Fruit fly (Drosophila melanogaster) whole organism, embryonic: ENCODE measurements around the gene Cip4.
A peak's percentile ranks its signal among the peaks of the same experiment; 100 is the strongest.

ENCODE experiments used
- Awh ChIP-seq: fragments of 200-800 bp; sonication (Bioruptor generic); IDR thresholded peaks from 2 replicates; pipeline ENCODE4, ENCODE4 v1.3.6; 2022; ENCODE audit warnings: missing biosample characterization, missing genetic modification characterization
- CG11560 ChIP-seq: fragments of 200-800 bp; sonication (Bioruptor generic); IDR thresholded peaks from 3 replicates; pipeline ENCODE4 v1.3.6; 2022; ENCODE audit warnings: missing biosample characterization, missing genetic modification characterization
- CG12155 ChIP-seq: fragments of 200-800 bp; sonication (Bioruptor generic); optimal IDR thresholded peaks from 3 replicates; lab custom pipeline; 2016; ENCODE audit warnings: missing biosample characterization, missing genetic modification characterization
- CG1233 ChIP-seq: fragments of 200-800 bp; sonication (Bioruptor generic); optimal IDR thresholded peaks from 4 replicates; lab custom pipeline; 2018; ENCODE audit warnings: missing biosample characterization, mild to moderate bottlenecking, missing genetic modification characterization
- CG14050 ChIP-seq: fragments of 200-800 bp; sonication (Bioruptor generic); IDR thresholded peaks from 3 replicates; pipeline ENCODE4 v1.3.6; 2022; ENCODE audit warnings: missing biosample characterization, missing genetic modification characterization
- CG1603 ChIP-seq: fragments of 200-800 bp; sonication (Bioruptor generic); optimal IDR thresholded peaks from 2 replicates; lab custom pipeline; 2019; ENCODE audit warnings: missing biosample characterization, mild to moderate bottlenecking, missing genetic modification characterization, moderate library complexity
- CG16813 ChIP-seq: fragments of 200-800 bp; sonication (Bioruptor generic); IDR thresholded peaks from 3 replicates; pipeline ENCODE4 v1.3.6; 2022; ENCODE audit warnings: missing biosample characterization, missing genetic modification characterization; ENCODE audit not compliant: partially characterized antibody
- CG17612 ChIP-seq: fragments of 200-800 bp; sonication (Bioruptor generic); IDR thresholded peaks from 2 replicates; pipeline ENCODE4 v1.3.6; 2022; ENCODE audit warnings: missing biosample characterization, missing genetic modification characterization
- CG2712 ChIP-seq: fragments of 200-800 bp; optimal IDR thresholded peaks from 3 replicates; lab custom pipeline; 2019; ENCODE audit warnings: missing biosample characterization, mild to moderate bottlenecking, missing genetic modification characterization, moderate library complexity
- CG31224 ChIP-seq: fragments of 200-800 bp; sonication (Bioruptor generic); IDR thresholded peaks from 2 replicates; pipeline ENCODE4 v1.3.6; 2022; ENCODE audit warnings: missing biosample characterization, missing genetic modification characterization
- CG3163 ChIP-seq: fragments of 200-800 bp; sonication (Bioruptor generic); optimal IDR thresholded peaks from 3 replicates; lab custom pipeline; 2016; ENCODE audit warnings: missing biosample characterization, missing genetic modification characterization
- CG43689 ChIP-seq: fragments of 200-800 bp; sonication (Bioruptor generic); IDR thresholded peaks from 2 replicates; pipeline ENCODE4 v1.3.6; 2022; ENCODE audit warnings: missing biosample characterization, missing genetic modification characterization
- CG4424 ChIP-seq: fragments of 200-800 bp; sonication (Bioruptor generic); optimal IDR thresholded peaks from 3 replicates; lab custom pipeline; 2016; ENCODE audit warnings: missing biosample characterization, missing genetic modification characterization
- CG6175 ChIP-seq: fragments of 200-800 bp; sonication (Bioruptor generic); IDR thresholded peaks from 3 replicates; pipeline ENCODE4 v1.3.6; 2022; ENCODE audit warnings: missing biosample characterization, missing genetic modification characterization
- CG7357 ChIP-seq: fragments of 200-800 bp; sonication (Bioruptor generic); IDR thresholded peaks from 3 replicates; pipeline ENCODE4 v1.3.6; 2022; ENCODE audit warnings: missing biosample characterization, missing genetic modification characterization
- CG7556 ChIP-seq: fragments of 200-800 bp; sonication (Bioruptor generic); optimal IDR thresholded peaks from 2 replicates; lab custom pipeline; 2017; ENCODE audit warnings: missing biosample characterization, mild to moderate bottlenecking, missing genetic modification characterization
- CG7963 ChIP-seq: fragments of 200-800 bp; sonication (Bioruptor generic); IDR thresholded peaks from 3 replicates; pipeline ENCODE4 v1.3.6; 2022; ENCODE audit warnings: missing biosample characterization, missing genetic modification characterization; ENCODE audit not compliant: partially characterized antibody
- D19A ChIP-seq: fragments of 200-800 bp; optimal IDR thresholded peaks from 3 replicates; lab custom pipeline; 2019; ENCODE audit warnings: missing biosample characterization, mild to moderate bottlenecking, missing genetic modification characterization, moderate library complexity
- H2.0 ChIP-seq: fragments of 200-800 bp; sonication (Bioruptor generic); IDR thresholded peaks from 2 replicates; pipeline ENCODE4 v1.3.6; 2022; ENCODE audit warnings: missing biosample characterization, missing genetic modification characterization
- Hand ChIP-seq: fragments of 200-800 bp; sonication (Bioruptor generic); optimal IDR thresholded peaks from 2 replicates; lab custom pipeline; 2017; ENCODE audit warnings: mild to moderate bottlenecking, missing biosample characterization, missing genetic modification reagents, missing genetic modification characterization
- Hmx ChIP-seq: fragments of 200-800 bp; sonication (Bioruptor generic); optimal IDR thresholded peaks from 2 replicates; lab custom pipeline; 2016; ENCODE audit warnings: missing biosample characterization, missing genetic modification characterization
- Mrtf ChIP-seq: fragments of 200-800 bp; sonication (Bioruptor generic); IDR thresholded peaks from 3 replicates; pipeline ENCODE4 v1.3.6; 2022; ENCODE audit warnings: missing biosample characterization, missing genetic modification characterization
- Neu2 ChIP-seq: fragments of 200-800 bp; sonication (Bioruptor generic); optimal IDR thresholded peaks from 3 replicates; lab custom pipeline; 2016; ENCODE audit warnings: missing biosample characterization, missing genetic modification characterization, borderline replicate concordance
- Optix ChIP-seq: fragments of 200-800 bp; sonication (Bioruptor generic); IDR thresholded peaks from 3 replicates; pipeline ENCODE4 v1.3.6; 2022; ENCODE audit warnings: missing biosample characterization, missing genetic modification characterization
- Ravus ChIP-seq: fragments of 200-800 bp; sonication (Bioruptor generic); IDR thresholded peaks from 2 replicates; pipeline ENCODE4 v1.3.6; 2022; ENCODE audit warnings: missing biosample characterization, missing genetic modification characterization
- Scr ChIP-seq: fragments of 200-800 bp; sonication (Bioruptor generic); IDR thresholded peaks from 2 replicates; pipeline ENCODE4 v1.3.6; 2022; ENCODE audit warnings: missing biosample characterization, missing genetic modification characterization; ENCODE audit not compliant: partially characterized antibody
- Six4 ChIP-seq: fragments of 200-800 bp; sonication (Bioruptor generic); optimal IDR thresholded peaks from 2 replicates; lab custom pipeline; 2016; ENCODE audit warnings: missing biosample characterization, missing genetic modification characterization
- cwo ChIP-seq: fragments of 200-800 bp; sonication (Bioruptor generic); optimal IDR thresholded peaks from 3 replicates; lab custom pipeline; 2017; ENCODE audit warnings: missing biosample characterization, missing genetic modification characterization, mild to moderate bottlenecking, moderate library complexity, missing genetic modification reagents
- emc ChIP-seq: fragments of 200-800 bp; sonication (Bioruptor generic); optimal IDR thresholded peaks from 2 replicates; lab custom pipeline; 2016; ENCODE audit warnings: missing biosample characterization, missing genetic modification characterization
- esg ChIP-seq: fragments of 200-800 bp; sonication (Bioruptor generic); conservative IDR thresholded peaks from 2 replicates; pipeline ENCODE4 v1.3.6; 2022; ENCODE audit warnings: missing biosample characterization, missing genetic modification characterization
- eve ChIP-seq, 2 experiments: fragments of >200 bp; optimal IDR thresholded peaks; 2 replicates each; lab custom pipeline; 2017; ENCODE audit warnings: missing biosample characterization in 2 of 2, missing genetic modification characterization in 2 of 2
- fru ChIP-seq: fragments of >200 bp; optimal IDR thresholded peaks from 2 replicates; lab custom pipeline; 2017
- gem ChIP-seq: fragments of 200-800 bp; sonication (Bioruptor generic); optimal IDR thresholded peaks from 2 replicates; lab custom pipeline; 2019; ENCODE audit warnings: missing biosample characterization, mild to moderate bottlenecking, missing genetic modification characterization, moderate library complexity
- gsb-n ChIP-seq: fragments of 200-800 bp; sonication (Bioruptor generic); optimal IDR thresholded peaks from 3 replicates; lab custom pipeline; 2018; ENCODE audit warnings: missing biosample characterization, mild to moderate bottlenecking, missing genetic modification characterization
- h ChIP-seq: fragments of >200 bp; optimal IDR thresholded peaks from 2 replicates; lab custom pipeline; 2017
- knrl ChIP-seq: fragments of 200-800 bp; sonication (Bioruptor generic); IDR thresholded peaks from 3 replicates; pipeline ENCODE4 v1.3.6; 2022; ENCODE audit warnings: missing biosample characterization, missing genetic modification characterization; ENCODE audit not compliant: partially characterized antibody
- lov ChIP-seq, 2 experiments: fragments of 200-800 bp in 1 of 2; fragments of >200 bp in 1 of 2; sonication (Bioruptor generic) in 1 of 2; IDR thresholded peaks in 1 of 2; optimal IDR thresholded peaks in 1 of 2; 2 replicates in 1 of 2; 3 replicates in 1 of 2; pipeline versions ENCODE4 v1.3.6 to Lab custom; 2017 to 2022; ENCODE audit warnings: missing biosample characterization in 1 of 2, missing genetic modification characterization in 1 of 2
- luna ChIP-seq: fragments of 200-800 bp; sonication (Bioruptor generic); optimal IDR thresholded peaks from 2 replicates; lab custom pipeline; 2016; ENCODE audit warnings: missing biosample characterization, missing genetic modification characterization
- maf-S ChIP-seq: fragments of 200-800 bp; sonication (Bioruptor generic); optimal IDR thresholded peaks from 2 replicates; lab custom pipeline; 2016; ENCODE audit warnings: missing biosample characterization, missing genetic modification characterization
- pum ChIP-seq: fragments of 200-800 bp; sonication (Bioruptor generic); optimal IDR thresholded peaks from 2 replicates; lab custom pipeline; 2016; ENCODE audit warnings: missing biosample characterization, missing genetic modification characterization
- pzg ChIP-seq: fragments of 200-800 bp; sonication (Bioruptor generic); optimal IDR thresholded peaks from 3 replicates; lab custom pipeline; 2018; ENCODE audit warnings: missing biosample characterization, mild to moderate bottlenecking, missing genetic modification characterization, moderate library complexity
- salm ChIP-seq: fragments of 200-800 bp; sonication (Bioruptor generic); optimal IDR thresholded peaks from 2 replicates; lab custom pipeline; 2018; ENCODE audit warnings: missing biosample characterization, mild to moderate bottlenecking, missing genetic modification characterization
- schlank ChIP-seq: fragments of 200-800 bp; sonication (Bioruptor generic); optimal IDR thresholded peaks from 2 replicates; lab custom pipeline; 2018; ENCODE audit warnings: missing biosample characterization, mild to moderate bottlenecking, missing genetic modification characterization
- slbo ChIP-seq: fragments of 200-800 bp; sonication (Bioruptor generic); IDR thresholded peaks from 2 replicates; pipeline ENCODE4 v1.3.6; 2022; ENCODE audit warnings: missing biosample characterization, missing genetic modification characterization
- sna ChIP-seq: fragments of 200-800 bp; sonication (Bioruptor generic); IDR thresholded peaks from 2 replicates; pipeline ENCODE4 v1.3.6; 2022; ENCODE audit warnings: missing biosample characterization, missing genetic modification characterization; ENCODE audit not compliant: partially characterized antibody
- trem ChIP-seq: fragments of 200-800 bp; optimal IDR thresholded peaks from 3 replicates; lab custom pipeline; 2019; ENCODE audit warnings: missing biosample characterization, mild to moderate bottlenecking, missing genetic modification characterization, moderate library complexity
- vfl ChIP-seq: fragments of 200-800 bp; sonication (Bioruptor generic); optimal IDR thresholded peaks from 2 replicates; lab custom pipeline; 2016; ENCODE audit warnings: missing biosample characterization, missing genetic modification characterization
- zen ChIP-seq: fragments of 200-800 bp; sonication (Bioruptor generic); optimal IDR thresholded peaks from 3 replicates; lab custom pipeline; 2018; ENCODE audit warnings: missing biosample characterization, mild to moderate bottlenecking, missing genetic modification characterization, moderate library complexity
- zf30C ChIP-seq: fragments of 200-800 bp; sonication (Bioruptor generic); optimal IDR thresholded peaks from 3 replicates; lab custom pipeline; 2018; ENCODE audit warnings: missing biosample characterization, mild to moderate bottlenecking, missing genetic modification characterization
- zfh1 ChIP-seq: fragments of 200-800 bp; sonication (Bioruptor generic); IDR thresholded peaks from 3 replicates; pipeline ENCODE4 v1.3.6; 2022; ENCODE audit warnings: missing biosample characterization, missing genetic modification characterization

Cip4 gene

DNA sequence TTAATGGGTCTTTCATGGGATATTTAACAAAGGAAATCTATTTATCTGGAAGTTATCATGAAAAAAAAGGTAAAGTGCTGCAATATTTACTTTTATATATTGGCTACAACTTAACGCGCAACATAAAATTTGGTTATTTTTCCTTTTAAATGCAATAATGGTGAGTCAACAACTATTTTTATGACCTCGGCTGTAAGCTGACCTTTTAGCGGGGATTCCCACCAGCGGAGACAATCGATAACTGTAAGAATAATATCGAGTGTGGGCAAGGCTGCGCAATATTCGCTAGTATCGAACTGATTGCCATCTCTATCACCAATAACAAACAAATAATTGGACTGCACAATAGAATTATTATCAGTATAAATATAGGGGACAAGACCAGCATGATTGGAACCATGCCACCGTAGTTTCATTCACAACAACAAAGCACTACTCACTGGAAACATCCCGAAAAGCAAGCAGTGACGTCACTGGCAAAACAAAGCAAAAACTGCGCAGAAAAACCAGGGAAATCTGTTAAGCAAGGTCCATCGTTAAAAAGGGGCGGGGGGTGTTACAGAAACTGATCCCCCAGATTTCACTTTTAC, 39.4 kb upstream of the Cip4 start, which contains the start of gene Syx17 (continued):
- TF ChIP-seq gsb-n (tag; lab: Kevin White, UChicago) (peak; percentile 26), CG11560 (tag; lab: Robert Waterston, UW) (peak; percentile 99), trem (tag; lab: Kevin White, UChicago) (peak; percentile 62), CG4424 (GFP tag; lab: Kevin White, UChicago) (peak; percentile 52), fru (lab: Kevin White, UChicago) (no peak), pzg (peak; percentile 91), CG1603 (tag; lab: Kevin White, UChicago) (peak; percentile 84), zf30C (peak; percentile 30), pum (GFP tag; lab: Kevin White, UChicago) (peak; percentile 64), CG3163 (GFP tag; lab: Kevin White, UChicago) (peak; percentile 48), Hmx (GFP tag; lab: Kevin White, UChicago) (no peak), eve (GFP tag; optimal IDR thresholded peaks at IDR 0.05; lab: Kevin White, UChicago) (peak in 1 of 2 experiments; percentile 65), schlank (no peak), cwo (GFP tag; lab: Kevin White, UChicago) (peak; percentile 31), CG7357 (no peak), CG7963 (GFP tag; lab: Robert Waterston, UW) (peak; percentile 84), h (lab: Kevin White, UChicago) (no peak), vfl (peak; percentile 14), CG6175 (GFP tag; lab: Robert Waterston, UW) (no peak), Neu2 (GFP tag; lab: Kevin White, UChicago) (no peak), salm (tag; lab: Kevin White, UChicago) (no peak), Ravus (GFP tag; lab: Robert Waterston, UW) (no peak), CG43689 (no peak), CG2712 (peak; percentile 67), zen (peak; percentile 22), CG14050 (no peak), H2.0 (GFP tag; lab: Robert Waterston, UW) (peak; percentile 45; the same call in 1 of the 2 replicates), D19A (peak; percentile 47), zfh1 (GFP tag; lab: Robert Waterston, UW) (peak; percentile 68), Hand (no peak), slbo (GFP tag; lab: Robert Waterston, UW) (peak; percentile 79), CG16813 (peak; percentile 90), sna (GFP tag; lab: Robert Waterston, UW) (peak; percentile 81), Scr (GFP tag; lab: Robert Waterston, UW) (peak; percentile 88), Six4 (GFP tag; lab: Kevin White, UChicago) (peak; percentile 55), Mrtf (GFP tag; lab: Robert Waterston, UW) (0 out of 3 replicates have a peak, but pooled peaks have one; percentile 16), gem (tag; lab: Kevin White, UChicago) (peak; percentile 68), luna (GFP tag; lab: Kevin White, UChicago) (peak; percentile 59), CG17612 (no peak), CG7556 (peak; percentile 47), Optix (GFP tag; lab: Robert Waterston, UW) (no peak), knrl (peak; percentile 87), Awh (GFP tag; lab: Robert Waterston, UW) (no peak), emc (GFP tag; lab: Kevin White, UChicago) (no peak), esg (GFP tag; lab: Robert Waterston, UW) (no peak), CG31224 (GFP tag; lab: Robert Waterston, UW) (peak; percentile 25; the same call in 1 of the 2 replicates), lov (optimal IDR thresholded peaks at IDR 0.05; lab: Kevin White, UChicago) (no peak), lov (GFP tag; IDR thresholded peaks at IDR 0.05; lab: Robert Waterston, UW) (no peak), CG1233 (GFP tag; lab: Kevin White, UChicago) (peak; percentile 50), CG12155 (peak; percentile 57), maf-S (GFP tag; lab: Kevin White, UChicago) (peak; percentile 50)
